Worm (Caenorhabditis elegans): Measurements from ENCODE around the gene F41E7.7.

F41E7.7 gene

ce11 chrX:10332035-10332614 lies 24.5 kb downstream of the F41E7.7 start (continued):
- TF ChIP-seq egl-27 (tag; optimal IDR thresholded peaks at IDR 0.05) (no peak), dve-1 (tag; optimal IDR thresholded peaks at IDR 0.05; ENCODE audit: insufficient read depth) (peak; percentile 54), nhr-42 (GFP tag; IDR thresholded peaks at IDR 0.05) (no peak)

- TF ChIP-seq nhr-28 (tag; optimal IDR thresholded peaks at IDR 0.05) (peak; percentile 96), lin-39 (tag; optimal IDR thresholded peaks at IDR 0.05) (no peak), dmd-8 (GFP tag; IDR thresholded peaks at IDR 0.05) (no peak), ceh-82 (tag; optimal IDR thresholded peaks at IDR 0.05) (no peak), dve-1 (tag; optimal IDR thresholded peaks at IDR 0.05; ENCODE audit: insufficient read depth) (peak; percentile 62), aha-1 (tag) (peak; percentile 81), T26A8.4 (GFP tag; IDR thresholded peaks at IDR 0.05) (no peak), ZK337.2 (GFP tag; IDR thresholded peaks at IDR 0.05) (no peak), nhr-25 (tag; optimal IDR thresholded peaks at IDR 0.05; ENCODE audit: borderline replicate concordance, insufficient read depth) (no peak), fkh-10 (GFP tag; optimal IDR thresholded peaks at IDR 0.05) (no peak), snpc-1.2 (GFP tag; IDR thresholded peaks at IDR 0.05) (no peak), dmd-6 (GFP tag; IDR thresholded peaks at IDR 0.05) (peak; percentile 79), php-3 (GFP tag; IDR thresholded peaks at IDR 0.05) (0 out of 2 replicates have a peak, but pooled peaks have one; percentile 55), nhr-41 (GFP tag; IDR thresholded peaks at IDR 0.05) (no peak), unc-62 (GFP tag; optimal IDR thresholded peaks at IDR 0.05 in 1 of 2) (no peak), unc-62 (tag; optimal IDR thresholded peaks at IDR 0.05) (no peak), mdl-1 (tag; optimal IDR thresholded peaks at IDR 0.05) (no peak), F44E2.7 (GFP tag; IDR thresholded peaks at IDR 0.05) (no peak), mxl-2 (GFP tag; conservative IDR thresholded peaks at IDR 0.05) (peak; percentile 98), snpc-4 (tag; optimal IDR thresholded peaks at IDR 0.05) (no peak), ztf-7 (tag; optimal IDR thresholded peaks at IDR 0.05) (no peak), nhr-76 (tag; optimal IDR thresholded peaks at IDR 0.05) (no peak), ces-1 (GFP tag; optimal IDR thresholded peaks at IDR 0.05) (no peak), hlh-30 (tag; optimal IDR thresholded peaks at IDR 0.05; ENCODE audit: insufficient read depth) (peak; percentile 1), lsy-2 (tag; optimal IDR thresholded peaks at IDR 0.05) (peak in 1 of 2 experiments; percentile 9), daf-8 (GFP tag; IDR thresholded peaks at IDR 0.05) (no peak), daf-16 (GFP tag; optimal IDR thresholded peaks at IDR 0.05) (peak in 1 of 2 experiments; percentile 14), daf-16 (tag; optimal IDR thresholded peaks at IDR 0.05) (peak; percentile 93), ama-1 (optimal IDR thresholded peaks at IDR 0.05) (no peak), lin-1 (GFP tag; IDR thresholded peaks at IDR 0.05) (peak; percentile 47; the same call in 1 of the 2 replicates), lin-15B (tag; optimal IDR thresholded peaks at IDR 0.05) (no peak), hlh-11 (tag; optimal IDR thresholded peaks at IDR 0.05) (peak; percentile 65), ceh-20 (GFP tag; IDR thresholded peaks at IDR 0.05) (no peak), nhr-48 (tag; optimal IDR thresholded peaks at IDR 0.05) (peak; percentile 55), mes-2 (tag; optimal IDR thresholded peaks at IDR 0.05; ENCODE audit: poor library complexity, severe bottlenecking) (no peak), lin-38 (GFP tag; IDR thresholded peaks at IDR 0.05) (no peak), tra-1 (GFP tag; IDR thresholded peaks at IDR 0.05) (peak; percentile 49; the same call in 1 of the 2 replicates), Y105C5A.15 (GFP tag; IDR thresholded peaks at IDR 0.05) (no peak), aly-2 (tag; optimal IDR thresholded peaks at IDR 0.05) (no peak), nhr-102 (tag; optimal IDR thresholded peaks at IDR 0.05) (no peak), ceh-44 (GFP tag; IDR thresholded peaks at IDR 0.05) (no peak), nhr-11 (tag; optimal IDR thresholded peaks at IDR 0.05) (peak; percentile 71), Y48G9A.11 (GFP tag; IDR thresholded peaks at IDR 0.05) (no peak), zip-11 (GFP tag; IDR thresholded peaks at IDR 0.05) (no peak), skn-1 (tag; optimal IDR thresholded peaks at IDR 0.05) (no peak)
Measured at ce11 chrX:10333301-10333854, 25.8 kb downstream of the F41E7.7 start, which contains the start of gene R07E3.4. Gene R07E3.4 (minus strand): TSS chrX:10333351.

Data from whole organism, L4 larva.